Worm (Caenorhabditis elegans) whole organism, young adult: Measurements from ENCODE around the gene gcl-1.

ENCODE experiments used
- B0336.3 ChIP-seq: fragments of 200-800 bp; sonication (Bioruptor generic); IDR thresholded peaks from 2 replicates; pipeline ENCODE4 v1.3.6; 2022; ENCODE audit warnings: missing genetic modification characterization, missing compliant biosample characterization
- F10E7.11 ChIP-seq: sonication (generic microtip); optimal IDR thresholded peaks from 2 replicates; lab custom pipeline; 2017; ENCODE audit warnings: mild to moderate bottlenecking, missing genetic modification characterization, moderate library complexity, missing compliant biosample characterization
- F33H1.4 ChIP-seq: fragments of 200-800 bp; sonication (Bioruptor generic); IDR thresholded peaks from 2 replicates; pipeline ENCODE4 v1.3.6; 2022; ENCODE audit warnings: missing genetic modification reagents, missing genetic modification characterization, missing compliant biosample characterization
- F49E8.2 ChIP-seq: sonication (generic microtip); optimal IDR thresholded peaks from 3 replicates; lab custom pipeline; 2017; ENCODE audit warnings: missing genetic modification characterization, mild to moderate bottlenecking, missing compliant biosample characterization, antibody characterized with exemption, moderate library complexity; ENCODE audit not compliant: insufficient read depth
- F55B11.4 ChIP-seq: sonication (generic microtip); optimal IDR thresholded peaks from 2 replicates; lab custom pipeline; 2016; ENCODE audit warnings: missing compliant biosample characterization, missing genetic modification characterization, borderline replicate concordance; ENCODE audit not compliant: insufficient read depth
- T26A5.8 ChIP-seq: sonication (generic microtip); optimal IDR thresholded peaks from 2 replicates; lab custom pipeline; 2016; ENCODE audit warnings: missing genetic modification characterization, missing compliant biosample characterization
- Y53G8AR.9 ChIP-seq: fragments of 200-800 bp; sonication (Bioruptor generic); conservative IDR thresholded peaks from 2 replicates; pipeline ENCODE4 v1.3.6; 2022; ENCODE audit warnings: missing genetic modification reagents, missing genetic modification characterization, missing compliant biosample characterization
- Y79H2A.3 ChIP-seq: fragments of 200-800 bp; sonication (Bioruptor generic); conservative IDR thresholded peaks from 2 replicates; pipeline ENCODE4 v1.3.6; 2022; ENCODE audit warnings: missing genetic modification reagents, missing genetic modification characterization, missing compliant biosample characterization
- atf-7 ChIP-seq: sonication (generic microtip); optimal IDR thresholded peaks from 2 replicates; lab custom pipeline; 2017; ENCODE audit warnings: mild to moderate bottlenecking, missing genetic modification characterization, missing compliant biosample characterization
- attf-6 ChIP-seq: fragments of 200-800 bp; sonication (Bioruptor generic); IDR thresholded peaks from 2 replicates; pipeline ENCODE4 v1.3.6; 2022; ENCODE audit warnings: missing genetic modification reagents, missing genetic modification characterization, missing compliant biosample characterization
- bed-1 ChIP-seq: fragments of 200-800 bp; sonication (Bioruptor generic); IDR thresholded peaks from 2 replicates; pipeline ENCODE4 v1.3.6; 2022; ENCODE audit warnings: missing genetic modification reagents, missing genetic modification characterization, missing compliant biosample characterization
- bed-2 ChIP-seq: fragments of 200-800 bp; sonication (Bioruptor generic); IDR thresholded peaks from 2 replicates; pipeline ENCODE4 v1.3.6; 2022; ENCODE audit warnings: missing genetic modification reagents, missing genetic modification characterization, missing compliant biosample characterization
- cebp-2 ChIP-seq: fragments of 200-800 bp; sonication (Bioruptor generic); IDR thresholded peaks from 2 replicates; pipeline ENCODE4 v1.3.6; 2022; ENCODE audit warnings: missing genetic modification characterization, missing compliant biosample characterization
- ceh-79 ChIP-seq: sonication (generic microtip); optimal IDR thresholded peaks from 2 replicates; lab custom pipeline; 2017; ENCODE audit warnings: mild to moderate bottlenecking, missing genetic modification characterization, missing compliant biosample characterization
- ceh-91 ChIP-seq: fragments of 200-800 bp; sonication (Bioruptor generic); IDR thresholded peaks from 2 replicates; pipeline ENCODE4 v1.3.6; 2022; ENCODE audit warnings: missing genetic modification reagents, missing genetic modification characterization, missing compliant biosample characterization
- chd-7 ChIP-seq: sonication (generic microtip); optimal IDR thresholded peaks from 2 replicates; lab custom pipeline; 2016; ENCODE audit warnings: mild to moderate bottlenecking, missing genetic modification characterization, moderate library complexity, missing compliant biosample characterization
- dpff-1 ChIP-seq: sonication (generic microtip); optimal IDR thresholded peaks from 2 replicates; lab custom pipeline; 2017; ENCODE audit warnings: mild to moderate bottlenecking, missing genetic modification characterization, missing compliant biosample characterization
- dpl-1 ChIP-seq: fragments of 150-350 bp; optimal IDR thresholded peaks from 2 replicates; lab custom pipeline; 2014; ENCODE audit warnings: missing biosample characterization, missing genetic modification reagents, missing genetic modification characterization
- efl-1 ChIP-seq: fragments of 150-350 bp; optimal IDR thresholded peaks from 2 replicates; lab custom pipeline; 2014; ENCODE audit warnings: missing biosample characterization, missing genetic modification reagents, missing genetic modification characterization
- egl-44 ChIP-seq: fragments of 200-800 bp; sonication (Bioruptor generic); IDR thresholded peaks from 2 replicates; pipeline ENCODE4 v1.3.6; 2022; ENCODE audit warnings: missing genetic modification reagents, missing genetic modification characterization, missing compliant biosample characterization
- egrh-3 ChIP-seq: fragments of 200-800 bp; sonication (Bioruptor generic); IDR thresholded peaks from 2 replicates; pipeline ENCODE4 v1.3.6; 2022; ENCODE audit warnings: missing genetic modification reagents, missing genetic modification characterization, missing compliant biosample characterization
- gei-17 ChIP-seq: fragments of 200-800 bp; sonication (Bioruptor generic); optimal IDR thresholded peaks from 2 replicates; lab custom pipeline; 2018; ENCODE audit warnings: mild to moderate bottlenecking, missing genetic modification characterization, missing compliant biosample characterization
- hsf-1 ChIP-seq: fragments of 200-800 bp; sonication (Bioruptor generic); IDR thresholded peaks from 2 replicates; pipeline ENCODE4 v1.3.6; 2022; ENCODE audit warnings: missing genetic modification reagents, missing genetic modification characterization, missing compliant biosample characterization
- let-526 ChIP-seq: fragments of 200-800 bp; sonication (Bioruptor generic); IDR thresholded peaks from 2 replicates; pipeline ENCODE4 v1.3.6; 2022; ENCODE audit warnings: missing genetic modification reagents, missing genetic modification characterization, missing compliant biosample characterization
- lin-54 ChIP-seq: fragments of 200-800 bp; sonication (Bioruptor generic); optimal IDR thresholded peaks from 2 replicates; lab custom pipeline; 2018; ENCODE audit warnings: mild to moderate bottlenecking, missing genetic modification characterization, missing compliant biosample characterization
- lsl-1 ChIP-seq: fragments of 200-800 bp; sonication (Bioruptor generic); optimal IDR thresholded peaks from 2 replicates; lab custom pipeline; 2018; ENCODE audit warnings: mild to moderate bottlenecking, missing genetic modification characterization, moderate library complexity, missing compliant biosample characterization
- madf-3 ChIP-seq: fragments of 200-800 bp; sonication (Bioruptor generic); IDR thresholded peaks from 2 replicates; pipeline ENCODE4 v1.3.6; 2022; ENCODE audit warnings: missing genetic modification reagents, missing genetic modification characterization, missing compliant biosample characterization
- madf-6 ChIP-seq: fragments of 200-800 bp; sonication (Bioruptor generic); IDR thresholded peaks from 2 replicates; pipeline ENCODE4 v1.3.6; 2022; ENCODE audit warnings: missing genetic modification reagents, missing genetic modification characterization, missing compliant biosample characterization
- nfya-2 ChIP-seq: fragments of 200-800 bp; sonication (Bioruptor generic); IDR thresholded peaks from 2 replicates; pipeline ENCODE4 v1.3.6; 2022; ENCODE audit warnings: missing genetic modification reagents, missing genetic modification characterization, missing compliant biosample characterization
- nhr-80 ChIP-seq: sonication (generic microtip); optimal IDR thresholded peaks from 2 replicates; lab custom pipeline; 2016; ENCODE audit warnings: missing genetic modification characterization, missing compliant biosample characterization
- rcor-1 ChIP-seq: fragments of 200-800 bp; sonication (Bioruptor generic); IDR thresholded peaks from 2 replicates; pipeline ENCODE4 v1.3.6; 2022; ENCODE audit warnings: missing genetic modification reagents, missing genetic modification characterization, missing compliant biosample characterization
- repo-1 ChIP-seq: sonication (generic microtip); optimal IDR thresholded peaks from 2 replicates; lab custom pipeline; 2017; ENCODE audit warnings: mild to moderate bottlenecking, missing genetic modification characterization, missing compliant biosample characterization
- snpc-1.1 ChIP-seq: sonication (generic microtip); optimal IDR thresholded peaks from 2 replicates; lab custom pipeline; 2017; ENCODE audit warnings: missing genetic modification characterization, mild to moderate bottlenecking, missing compliant biosample characterization, antibody characterized with exemption, moderate library complexity, missing genotype, missing genetic modification reagents; ENCODE audit not compliant: insufficient read depth
- snpc-1.3 ChIP-seq: sonication (generic microtip); optimal IDR thresholded peaks from 2 replicates; lab custom pipeline; 2017; ENCODE audit warnings: missing genetic modification characterization, mild to moderate bottlenecking, missing compliant biosample characterization, antibody characterized with exemption, moderate library complexity, missing genotype, missing genetic modification reagents; ENCODE audit not compliant: insufficient read depth
- snpc-3.4 ChIP-seq: sonication (generic microtip); optimal IDR thresholded peaks from 2 replicates; lab custom pipeline; 2017; ENCODE audit warnings: missing genetic modification characterization, mild to moderate bottlenecking, missing compliant biosample characterization, antibody characterized with exemption, moderate library complexity, missing genotype, missing genetic modification reagents
- snpc-4 ChIP-seq, 5 experiments: fragments of 150-350 bp in 1 of 5; sonication (generic microtip) in 4 of 5; optimal IDR thresholded peaks; 2 replicates each; lab custom pipeline; 2014 to 2018; ENCODE audit warnings: missing genetic modification characterization in 5 of 5, missing biosample characterization in 3 of 5, antibody characterized with exemption in 2 of 5, mild to moderate bottlenecking in 2 of 5, missing compliant biosample characterization in 2 of 5, missing genotype in 2 of 5, moderate library complexity in 2 of 5, missing genetic modification reagents in 1 of 5
- tlf-1 ChIP-seq: fragments of 200-800 bp; sonication (Bioruptor generic); optimal IDR thresholded peaks from 2 replicates; lab custom pipeline; 2018; ENCODE audit warnings: mild to moderate bottlenecking, missing genetic modification characterization, missing compliant biosample characterization
- unc-130 ChIP-seq: sonication (generic microtip); optimal IDR thresholded peaks from 2 replicates; lab custom pipeline; 2016; ENCODE audit warnings: missing genetic modification reagents, missing genetic modification characterization, missing compliant biosample characterization
- zim-3 ChIP-seq: sonication (generic microtip); optimal IDR thresholded peaks from 2 replicates; lab custom pipeline; 2017; ENCODE audit warnings: mild to moderate bottlenecking, missing genetic modification characterization, moderate library complexity, missing compliant biosample characterization
- ztf-26 ChIP-seq: sonication (generic microtip); optimal IDR thresholded peaks from 2 replicates; lab custom pipeline; 2017; ENCODE audit warnings: missing genetic modification characterization, missing compliant biosample characterization
- ztf-3 ChIP-seq: fragments of 200-800 bp; sonication (Bioruptor generic); optimal IDR thresholded peaks from 2 replicates; lab custom pipeline; 2018; ENCODE audit warnings: mild to moderate bottlenecking, missing genetic modification characterization, missing compliant biosample characterization
- ztf-6 ChIP-seq: fragments of 200-800 bp; sonication (Bioruptor generic); IDR thresholded peaks from 2 replicates; pipeline ENCODE4 v1.3.6; 2022; ENCODE audit warnings: missing genetic modification reagents, missing genetic modification characterization, missing compliant biosample characterization

The gcl-1 gene

ce11 chrIV:13400456-13401364 is 12.0 kb downstream of the gcl-1 start, which contains the start of the genes memi-2 and cyp-31A5:
Gene memi-2, minus strand, starts transcription at chrIV:13400506.
Gene cyp-31A5, plus strand, starts transcription at chrIV:13401289.
- TF ChIP-seq let-526 = no peak
- peak; percentile 17 for TF ChIP-seq snpc-1.3
- TF ChIP-seq ztf-6 = no peak
- peak; percentile 59 for TF ChIP-seq F33H1.4 (GFP tag; lab: Robert Waterston, UW)
- TF ChIP-seq snpc-4 (GFP tag; optimal IDR thresholded peaks at IDR 0.05; lab: Kevin White, UChicago) = no peak
- TF ChIP-seq snpc-4 (tag; optimal IDR thresholded peaks at IDR 0.05; lab: Kevin White, UChicago) = peak in 1 of 4 experiments; percentile 36
- TF ChIP-seq lsl-1 (GFP tag; lab: Kevin White, UChicago) = peak; percentile 81
- no peak for TF ChIP-seq ztf-26
- no peak for TF ChIP-seq Y53G8AR.9 (GFP tag; lab: Robert Waterston, UW)
- TF ChIP-seq efl-1 = peak; percentile 64
- TF ChIP-seq egl-44 = no peak
- 0 out of 2 replicates have a peak, but pooled peaks have one; percentile 32 for TF ChIP-seq ceh-91 (GFP tag; lab: Robert Waterston, UW)
- peak; percentile 66 for TF ChIP-seq madf-6 (GFP tag; lab: Robert Waterston, UW)
- peak; percentile 89 for TF ChIP-seq hsf-1 (GFP tag; lab: Robert Waterston, UW)

ce11 chrIV:13398728-13399127 is 14.0 kb downstream of the gcl-1 start, which contains the start of gene Y62E10A.13:
Gene Y62E10A.13, minus strand, starts transcription at chrIV:13399053.
- TF ChIP-seq bed-1 (GFP tag; lab: Robert Waterston, UW) (0 out of 2 replicates have a peak, but pooled peaks have one; percentile 34), B0336.3 (peak; percentile 61; the same call in 1 of the 2 replicates), nfya-2 (GFP tag; lab: Robert Waterston, UW) (no peak), lsl-1 (GFP tag; lab: Kevin White, UChicago) (peak; percentile 28), chd-7 (peak; percentile 50), egrh-3 (GFP tag; lab: Robert Waterston, UW) (no peak), atf-7 (tag; lab: Kevin White, UChicago) (peak; percentile 22), dpl-1 (GFP tag; lab: Kevin White, UChicago) (no peak), F10E7.11 (tag; lab: Kevin White, UChicago) (peak; percentile 53), F55B11.4 (no peak), dpff-1 (tag; lab: Kevin White, UChicago) (peak; percentile 25), tlf-1 (GFP tag; lab: Kevin White, UChicago) (peak; percentile 42), F49E8.2 (tag; lab: Kevin White, UChicago) (peak; percentile 46), snpc-4 (GFP tag; optimal IDR thresholded peaks at IDR 0.05; lab: Kevin White, UChicago) (no peak), snpc-4 (tag; optimal IDR thresholded peaks at IDR 0.05; lab: Kevin White, UChicago) (peak in 2 of 4 experiments; percentile 8 to 62), snpc-3.4 (tag; lab: Kevin White, UChicago) (peak; percentile 24), gei-17 (GFP tag; lab: Kevin White, UChicago) (no peak), nhr-80 (no peak), repo-1 (peak; percentile 4), Y53G8AR.9 (GFP tag; lab: Robert Waterston, UW) (peak; percentile 43; the same call in 1 of the 2 replicates), hsf-1 (GFP tag; lab: Robert Waterston, UW) (peak; percentile 63; the same call in 1 of the 2 replicates), snpc-1.3 (peak; percentile 42), cebp-2 (GFP tag; lab: Robert Waterston, UW) (peak; percentile 84; the same call in 1 of the 2 replicates), madf-6 (GFP tag; lab: Robert Waterston, UW) (peak; percentile 64), ztf-3 (GFP tag; lab: Kevin White, UChicago) (no peak), snpc-1.1 (peak; percentile 14), madf-3 (0 out of 2 replicates have a peak, but pooled peaks have one; percentile 7), attf-6 (peak; percentile 41; the same call in 1 of the 2 replicates), zim-3 (tag; lab: Kevin White, UChicago) (no peak), bed-2 (GFP tag; lab: Robert Waterston, UW) (no peak), T26A5.8 (tag; lab: Kevin White, UChicago) (peak; percentile 67), Y79H2A.3 (GFP tag; lab: Robert Waterston, UW) (no peak), ceh-79 (peak; percentile 39), rcor-1 (GFP tag; lab: Robert Waterston, UW) (0 out of 2 replicates have a peak, but pooled peaks have one; percentile 20), unc-130 (peak; percentile 49), lin-54 (GFP tag; lab: Kevin White, UChicago) (peak; percentile 25)
